Fruit fly (Drosophila melanogaster) whole organism, embryonic: Measurements from ENCODE around the gene ovm.

ENCODE experiments used
- Ada2b ChIP-seq: fragments of 200-800 bp; sonication (Bioruptor generic); IDR thresholded peaks from 2 replicates; pipeline ENCODE4 v1.3.6; 2022; ENCODE audit warnings: missing biosample characterization, missing genetic modification characterization
- CG10209 ChIP-seq: fragments of 200-800 bp; sonication (Bioruptor generic); optimal IDR thresholded peaks from 3 replicates; lab custom pipeline; 2017; ENCODE audit warnings: missing biosample characterization, mild to moderate bottlenecking, missing genetic modification characterization, missing genetic modification reagents
- CG1024 ChIP-seq: fragments of 200-800 bp; sonication (Bioruptor generic); IDR thresholded peaks from 2 replicates; pipeline ENCODE4 v1.3.6; 2022; ENCODE audit warnings: missing biosample characterization, missing genetic modification characterization
- CG10321 ChIP-seq: fragments of 200-800 bp; sonication (Bioruptor generic); IDR thresholded peaks from 2 replicates; pipeline ENCODE4 v1.3.6; 2022; ENCODE audit warnings: missing biosample characterization, missing genetic modification characterization
- CG10543 ChIP-seq: fragments of 200-800 bp; sonication (Bioruptor generic); optimal IDR thresholded peaks from 3 replicates; lab custom pipeline; 2017; ENCODE audit warnings: missing biosample characterization, mild to moderate bottlenecking, missing genetic modification characterization, moderate library complexity
- CG11504 ChIP-seq: fragments of 200-800 bp; sonication (Bioruptor generic); optimal IDR thresholded peaks from 3 replicates; lab custom pipeline; 2019; ENCODE audit warnings: missing biosample characterization, mild to moderate bottlenecking, missing genetic modification characterization, moderate library complexity
- CG14667 ChIP-seq: fragments of 200-800 bp; sonication (Bioruptor generic); IDR thresholded peaks from 2 replicates; pipeline ENCODE4 v1.3.6; 2022; ENCODE audit warnings: missing biosample characterization, missing genetic modification characterization
- CG14965 ChIP-seq: fragments of 200-800 bp; sonication (Bioruptor generic); optimal IDR thresholded peaks from 2 replicates; lab custom pipeline; 2016; ENCODE audit warnings: missing biosample characterization, missing genetic modification characterization, borderline replicate concordance
- CG17385 ChIP-seq: fragments of 200-800 bp; sonication (Bioruptor generic); optimal IDR thresholded peaks from 3 replicates; lab custom pipeline; 2018; ENCODE audit warnings: missing biosample characterization, mild to moderate bottlenecking, missing genetic modification characterization
- CG18599 ChIP-seq: fragments of 200-800 bp; sonication (Bioruptor generic); optimal IDR thresholded peaks from 3 replicates; lab custom pipeline; 2017; ENCODE audit warnings: missing biosample characterization, missing genetic modification characterization, mild to moderate bottlenecking, moderate library complexity, missing genetic modification reagents
- CG31365 ChIP-seq: fragments of 200-800 bp; sonication (Bioruptor generic); optimal IDR thresholded peaks from 2 replicates; lab custom pipeline; 2018; ENCODE audit warnings: missing biosample characterization, mild to moderate bottlenecking, missing genetic modification characterization
- CG31441 ChIP-seq: fragments of 200-800 bp; sonication (Bioruptor generic); IDR thresholded peaks from 2 replicates; pipeline ENCODE4 v1.3.6; 2022; ENCODE audit warnings: missing biosample characterization, missing genetic modification characterization
- CG3995 ChIP-seq: fragments of 200-800 bp; sonication (Bioruptor generic); optimal IDR thresholded peaks from 3 replicates; lab custom pipeline; 2016; ENCODE audit warnings: missing biosample characterization, missing genetic modification characterization
- CG4730 ChIP-seq: fragments of 200-800 bp; sonication (Bioruptor generic); IDR thresholded peaks from 2 replicates; pipeline ENCODE4 v1.3.6; 2022; ENCODE audit warnings: missing biosample characterization, missing genetic modification characterization
- CG7987 ChIP-seq: fragments of 200-800 bp; sonication (Bioruptor generic); optimal IDR thresholded peaks from 2 replicates; lab custom pipeline; 2018; ENCODE audit warnings: missing biosample characterization, mild to moderate bottlenecking, missing genetic modification characterization, moderate library complexity
- CG9932 ChIP-seq: fragments of 200-800 bp; sonication (Bioruptor generic); IDR thresholded peaks from 2 replicates; pipeline ENCODE4 v1.3.6; 2022; ENCODE audit warnings: missing biosample characterization, missing genetic modification characterization
- Dek ChIP-seq: fragments of 200-800 bp; sonication (Bioruptor generic); optimal IDR thresholded peaks from 3 replicates; lab custom pipeline; 2019; ENCODE audit warnings: missing biosample characterization, mild to moderate bottlenecking, missing genetic modification characterization, moderate library complexity
- Dfd ChIP-seq, 2 experiments: fragments of >200 bp; optimal IDR thresholded peaks; 2 replicates each; lab custom pipeline; 2017; ENCODE audit warnings: missing biosample characterization in 2 of 2, missing genetic modification characterization in 2 of 2
- Doc3 ChIP-seq: fragments of 200-800 bp; sonication (Bioruptor generic); IDR thresholded peaks from 3 replicates; pipeline ENCODE4 v1.3.6; 2022; ENCODE audit warnings: missing biosample characterization, missing genetic modification characterization; ENCODE audit not compliant: partially characterized antibody
- Drgx ChIP-seq: fragments of 200-800 bp; sonication (Bioruptor generic); IDR thresholded peaks from 2 replicates; pipeline ENCODE4 v1.3.6; 2022; ENCODE audit warnings: missing biosample characterization, missing genetic modification characterization
- E2f1 ChIP-seq: fragments of 200-800 bp; sonication (Bioruptor generic); IDR thresholded peaks from 2 replicates; pipeline ENCODE4 v1.3.6; 2022; ENCODE audit warnings: missing biosample characterization, missing genetic modification characterization
- Elba2 ChIP-seq: fragments of 200-800 bp; sonication (Bioruptor generic); optimal IDR thresholded peaks from 3 replicates; lab custom pipeline; 2016; ENCODE audit warnings: missing biosample characterization, missing genetic modification characterization
- Ets65A ChIP-seq: fragments of 200-800 bp; sonication (Bioruptor generic); peaks from one replicate; lab custom pipeline; 2016; ENCODE audit warnings: missing biosample characterization, missing genetic modification characterization
- Fer2 ChIP-seq: fragments of 200-800 bp; sonication (Bioruptor generic); optimal IDR thresholded peaks from 2 replicates; lab custom pipeline; 2018; ENCODE audit warnings: missing biosample characterization, mild to moderate bottlenecking, missing genetic modification characterization, moderate library complexity
- HLHmδ ChIP-seq: fragments of 200-800 bp; sonication (Bioruptor generic); optimal IDR thresholded peaks from 2 replicates; lab custom pipeline; 2018; ENCODE audit warnings: missing biosample characterization, mild to moderate bottlenecking, missing genetic modification characterization, moderate library complexity
- MTF-1 ChIP-seq: fragments of 200-800 bp; sonication (Bioruptor generic); optimal IDR thresholded peaks from 2 replicates; lab custom pipeline; 2018; ENCODE audit warnings: missing biosample characterization, mild to moderate bottlenecking, missing genetic modification characterization, borderline replicate concordance
- Meics ChIP-seq: fragments of 200-800 bp; sonication (Bioruptor generic); optimal IDR thresholded peaks from 2 replicates; lab custom pipeline; 2017; ENCODE audit warnings: missing biosample characterization, mild to moderate bottlenecking, missing genetic modification characterization
- Nf-YB ChIP-seq: fragments of 200-800 bp; sonication (Bioruptor generic); optimal IDR thresholded peaks from 3 replicates; lab custom pipeline; 2019; ENCODE audit warnings: missing biosample characterization, mild to moderate bottlenecking, missing genetic modification characterization, moderate library complexity
- Sin3A ChIP-seq: fragments of >200 bp; optimal IDR thresholded peaks from 2 replicates; lab custom pipeline; 2018
- Sry-δ ChIP-seq: fragments of 200-800 bp; sonication (Bioruptor generic); optimal IDR thresholded peaks from 2 replicates; lab custom pipeline; 2016; ENCODE audit warnings: missing biosample characterization, missing genetic modification characterization
- Xbp1 ChIP-seq: fragments of 200-800 bp; sonication (Bioruptor generic); optimal IDR thresholded peaks from 3 replicates; lab custom pipeline; 2016; ENCODE audit warnings: missing biosample characterization, mild to moderate bottlenecking, missing genetic modification characterization
- al ChIP-seq: fragments of 200-800 bp; sonication (Bioruptor generic); IDR thresholded peaks from 2 replicates; pipeline ENCODE4 v1.3.6; 2022; ENCODE audit warnings: missing biosample characterization, missing genetic modification characterization
- cad ChIP-seq: fragments of >200 bp; optimal IDR thresholded peaks from 2 replicates; lab custom pipeline; 2017; ENCODE audit warnings: missing biosample characterization, missing genetic modification characterization
- cwo ChIP-seq: fragments of 200-800 bp; sonication (Bioruptor generic); optimal IDR thresholded peaks from 3 replicates; lab custom pipeline; 2017; ENCODE audit warnings: missing biosample characterization, missing genetic modification characterization, mild to moderate bottlenecking, moderate library complexity, missing genetic modification reagents
- exex ChIP-seq: fragments of 200-800 bp; sonication (Bioruptor generic); optimal IDR thresholded peaks from 4 replicates; lab custom pipeline; 2018; ENCODE audit warnings: missing biosample characterization, mild to moderate bottlenecking, missing genetic modification characterization, moderate library complexity
- fd102C ChIP-seq: fragments of 200-800 bp; sonication (Bioruptor generic); optimal IDR thresholded peaks from 2 replicates; lab custom pipeline; 2018; ENCODE audit warnings: missing biosample characterization, mild to moderate bottlenecking, missing genetic modification characterization, moderate library complexity
- grn ChIP-seq: fragments of 200-800 bp; sonication (Bioruptor generic); optimal IDR thresholded peaks from 3 replicates; lab custom pipeline; 2017; ENCODE audit warnings: missing biosample characterization, missing genetic modification characterization
- gro ChIP-seq: fragments of 200-800 bp; sonication (Bioruptor generic); optimal IDR thresholded peaks from 2 replicates; lab custom pipeline; 2016; ENCODE audit warnings: missing biosample characterization, missing genetic modification characterization
- ham ChIP-seq: fragments of 200-800 bp; sonication (Bioruptor generic); IDR thresholded peaks from 2 replicates; pipeline ENCODE4 v1.3.6; 2022; ENCODE audit warnings: missing biosample characterization, missing genetic modification characterization
- her ChIP-seq: fragments of 200-800 bp; sonication (Bioruptor generic); optimal IDR thresholded peaks from 2 replicates; lab custom pipeline; 2016; ENCODE audit warnings: missing biosample characterization, missing genetic modification characterization
- jigr1 ChIP-seq: fragments of 200-800 bp; sonication (Bioruptor generic); IDR thresholded peaks from 3 replicates; pipeline ENCODE4 v1.3.6; 2022; ENCODE audit warnings: missing biosample characterization, missing genetic modification characterization
- klu ChIP-seq: fragments of 200-800 bp; sonication (Bioruptor generic); IDR thresholded peaks from 2 replicates; pipeline ENCODE4 v1.3.6; 2022; ENCODE audit warnings: missing biosample characterization, missing genetic modification characterization
- lbe ChIP-seq: fragments of 200-800 bp; sonication (Bioruptor generic); optimal IDR thresholded peaks from 2 replicates; lab custom pipeline; 2016; ENCODE audit warnings: missing biosample characterization, mild to moderate bottlenecking, missing genetic modification characterization
- nom ChIP-seq: fragments of 200-800 bp; sonication (Bioruptor generic); optimal IDR thresholded peaks from 2 replicates; lab custom pipeline; 2017; ENCODE audit warnings: missing biosample characterization, missing genetic modification characterization, mild to moderate bottlenecking, moderate library complexity, missing genetic modification reagents
- peb ChIP-seq: fragments of 200-800 bp; sonication (Bioruptor generic); IDR thresholded peaks from 2 replicates; pipeline ENCODE4 v1.3.6; 2022; ENCODE audit warnings: missing biosample characterization, missing genetic modification characterization
- rib ChIP-seq: fragments of 200-800 bp; sonication (Bioruptor generic); IDR thresholded peaks from 2 replicates; pipeline ENCODE4 v1.3.6; 2022; ENCODE audit warnings: missing biosample characterization, missing genetic modification characterization
- sens ChIP-seq: fragments of 200-800 bp; sonication (Bioruptor generic); peaks from one replicate; lab custom pipeline; 2016; ENCODE audit warnings: missing biosample characterization, missing genetic modification characterization
- sima ChIP-seq: fragments of 200-800 bp; sonication (Bioruptor generic); optimal IDR thresholded peaks from 2 replicates; lab custom pipeline; 2016; ENCODE audit warnings: missing biosample characterization, missing genetic modification characterization
- sr ChIP-seq: fragments of 200-800 bp; sonication (Bioruptor generic); IDR thresholded peaks from 3 replicates; pipeline ENCODE4 v1.3.6; 2022; ENCODE audit warnings: missing biosample characterization, missing genetic modification characterization
- tgo ChIP-seq: fragments of 200-800 bp; sonication (Bioruptor generic); IDR thresholded peaks from 3 replicates; pipeline ENCODE4 v1.3.6; 2022; ENCODE audit warnings: missing biosample characterization, missing genetic modification characterization

The ovm gene

dm6 chr2L:136747-137709 lies 3.8 kb downstream of the ovm start (continued):
- TF ChIP-seq rib (no peak), Ada2b (no peak), Dfd (GFP tag; optimal IDR thresholded peaks at IDR 0.05; lab: Kevin White, UChicago) (no peak), CG10209 (GFP tag; lab: Kevin White, UChicago) (no peak), grn (GFP tag; lab: Kevin White, UChicago) (peak; percentile 67), sens (GFP tag; lab: Kevin White, UChicago) (peak; percentile 64), CG3995 (GFP tag; lab: Kevin White, UChicago) (no peak), sr (0 out of 3 replicates have a peak, but pooled peaks have one; percentile 37), gro (GFP tag; lab: Kevin White, UChicago) (no peak), CG10543 (GFP tag; lab: Kevin White, UChicago) (peak; percentile 18), CG31441 (no peak), Xbp1 (GFP tag; lab: Kevin White, UChicago) (no peak), CG11504 (tag; lab: Kevin White, UChicago) (no peak), Sin3A (lab: Kevin White, UChicago) (no peak), nom (GFP tag; lab: Kevin White, UChicago) (no peak), CG7987 (GFP tag; lab: Kevin White, UChicago) (peak; percentile 79), E2f1 (GFP tag; lab: Robert Waterston, UW) (no peak), Dek (tag; lab: Kevin White, UChicago) (no peak), al (GFP tag; lab: Robert Waterston, UW) (no peak), Meics (GFP tag; lab: Kevin White, UChicago) (no peak), her (GFP tag; lab: Kevin White, UChicago) (no peak), Elba2 (GFP tag; lab: Kevin White, UChicago) (no peak), HLHmδ (GFP tag; lab: Kevin White, UChicago) (no peak), CG1024 (GFP tag; lab: Robert Waterston, UW) (0 out of 2 replicates have a peak, but pooled peaks have one; percentile 9), cad (GFP tag; lab: Kevin White, UChicago) (no peak), CG9932 (no peak), CG31365 (tag; lab: Kevin White, UChicago) (no peak), CG4730 (GFP tag; lab: Robert Waterston, UW) (no peak), fd102C (GFP tag; lab: Kevin White, UChicago) (no peak), cwo (GFP tag; lab: Kevin White, UChicago) (peak; percentile 35), lbe (GFP tag; lab: Kevin White, UChicago) (peak; percentile 9), Sry-δ (GFP tag; lab: Kevin White, UChicago) (no peak), Fer2 (no peak), CG10321 (GFP tag; lab: Robert Waterston, UW) (no peak), CG14667 (GFP tag; lab: Robert Waterston, UW) (no peak), CG17385 (GFP tag; lab: Kevin White, UChicago) (no peak), CG18599 (GFP tag; lab: Kevin White, UChicago) (peak; percentile 20), Ets65A (GFP tag; lab: Kevin White, UChicago) (peak; percentile 65), MTF-1 (GFP tag; lab: Kevin White, UChicago) (no peak), Drgx (GFP tag; lab: Robert Waterston, UW) (no peak), tgo (no peak), peb (no peak), exex (tag; lab: Kevin White, UChicago) (peak; percentile 96), jigr1 (no peak), klu (no peak), ham (GFP tag; lab: Robert Waterston, UW) (no peak), sima (no peak), Nf-YB (GFP tag; lab: Kevin White, UChicago) (no peak), Doc3 (GFP tag; lab: Robert Waterston, UW) (no peak), CG14965 (GFP tag; lab: Kevin White, UChicago) (no peak)
